Worm (Caenorhabditis elegans) whole organism, late embryonic: Measurements from ENCODE around the gene col-14.

Source experiments
- C08G9.2 ChIP-seq: sonication (generic microtip); optimal IDR thresholded peaks from 2 replicates; lab custom pipeline; 2016; ENCODE audit warnings: mild to moderate bottlenecking, missing genetic modification characterization, moderate library complexity, missing compliant biosample characterization
- F13H6.1 ChIP-seq: sonication (generic microtip); optimal IDR thresholded peaks from 2 replicates; lab custom pipeline; 2016; ENCODE audit warnings: missing genetic modification characterization, missing compliant biosample characterization
- K09A11.1 ChIP-seq: sonication (generic microtip); optimal IDR thresholded peaks from 2 replicates; lab custom pipeline; 2017; ENCODE audit warnings: antibody characterized with exemption, mild to moderate bottlenecking, missing genetic modification characterization, missing compliant biosample characterization; ENCODE audit not compliant: insufficient read depth
- Y22D7AL.16 ChIP-seq: sonication (generic microtip); optimal IDR thresholded peaks from 2 replicates; lab custom pipeline; 2016; ENCODE audit warnings: missing genetic modification characterization, missing compliant biosample characterization
- ama-1 ChIP-seq: fragments of 150-350 bp; optimal IDR thresholded peaks from 2 replicates; lab custom pipeline; 2014
- ceh-19 ChIP-seq: fragments of 200-800 bp; sonication (Bioruptor generic); optimal IDR thresholded peaks from 2 replicates; lab custom pipeline; 2018; ENCODE audit warnings: mild to moderate bottlenecking, missing genetic modification characterization, missing compliant biosample characterization
- ceh-24 ChIP-seq: sonication (generic microtip); optimal IDR thresholded peaks from 2 replicates; lab custom pipeline; 2016; ENCODE audit warnings: mild to moderate bottlenecking, missing genetic modification characterization, missing compliant biosample characterization
- ceh-31 ChIP-seq: sonication (generic microtip); optimal IDR thresholded peaks from 2 replicates; lab custom pipeline; 2016; ENCODE audit warnings: missing genetic modification characterization, missing compliant biosample characterization
- ceh-34 ChIP-seq: sonication (generic microtip); optimal IDR thresholded peaks from 2 replicates; lab custom pipeline; 2016; ENCODE audit warnings: mild to moderate bottlenecking, missing genetic modification characterization, missing compliant biosample characterization
- ceh-48 ChIP-seq: sonication (generic microtip); optimal IDR thresholded peaks from 2 replicates; lab custom pipeline; 2016; ENCODE audit warnings: missing genetic modification characterization, inconsistent platforms, missing compliant biosample characterization
- che-1 ChIP-seq: sonication (generic microtip); optimal IDR thresholded peaks from 2 replicates; lab custom pipeline; 2016; ENCODE audit warnings: mild to moderate bottlenecking, missing genetic modification characterization, missing compliant biosample characterization
- dmd-4 ChIP-seq: sonication (generic microtip); optimal IDR thresholded peaks from 2 replicates; lab custom pipeline; 2016; ENCODE audit warnings: borderline replicate concordance, missing genetic modification characterization, missing compliant biosample characterization
- dve-1 ChIP-seq: sonication (generic microtip); optimal IDR thresholded peaks from 2 replicates; lab custom pipeline; 2017; ENCODE audit warnings: antibody characterized with exemption, mild to moderate bottlenecking, missing genetic modification characterization, missing compliant biosample characterization
- elt-4 ChIP-seq: sonication (generic microtip); optimal IDR thresholded peaks from 2 replicates; lab custom pipeline; 2016; ENCODE audit warnings: missing genetic modification characterization, missing compliant biosample characterization
- ets-4 ChIP-seq: sonication (generic microtip); optimal IDR thresholded peaks from 2 replicates; lab custom pipeline; 2016; ENCODE audit warnings: missing genetic modification characterization, missing compliant biosample characterization
- fkh-10 ChIP-seq: fragments of 150-350 bp; optimal IDR thresholded peaks from 2 replicates; lab custom pipeline; 2014; ENCODE audit warnings: missing biosample characterization, missing genetic modification reagents, missing genetic modification characterization
- hlh-13 ChIP-seq: fragments of 200-800 bp; sonication (Bioruptor generic); optimal IDR thresholded peaks from 2 replicates; lab custom pipeline; 2018; ENCODE audit warnings: mild to moderate bottlenecking, missing genetic modification characterization, missing compliant biosample characterization
- hlh-15 ChIP-seq: sonication (generic microtip); optimal IDR thresholded peaks from 2 replicates; lab custom pipeline; 2016; ENCODE audit warnings: missing genetic modification characterization, missing compliant biosample characterization
- hlh-6 ChIP-seq: sonication (generic microtip); optimal IDR thresholded peaks from 2 replicates; lab custom pipeline; 2016; ENCODE audit warnings: missing genotype, missing genetic modification characterization, missing compliant biosample characterization
- lim-6 ChIP-seq: sonication (generic microtip); optimal IDR thresholded peaks from 2 replicates; lab custom pipeline; 2016; ENCODE audit warnings: missing genetic modification characterization, missing compliant biosample characterization
- lin-11 ChIP-seq: fragments of 200-800 bp; sonication (Bioruptor generic); optimal IDR thresholded peaks from 2 replicates; lab custom pipeline; 2018; ENCODE audit warnings: mild to moderate bottlenecking, missing genetic modification characterization, missing compliant biosample characterization
- madf-2 ChIP-seq: sonication (generic microtip); optimal IDR thresholded peaks from 2 replicates; lab custom pipeline; 2017; ENCODE audit warnings: missing genetic modification characterization, missing compliant biosample characterization
- nfya-1 ChIP-seq: sonication (generic microtip); optimal IDR thresholded peaks from 2 replicates; lab custom pipeline; 2017; ENCODE audit warnings: missing genetic modification characterization, mild to moderate bottlenecking, missing compliant biosample characterization, antibody characterized with exemption, moderate library complexity
- nhr-232 ChIP-seq: sonication (generic microtip); optimal IDR thresholded peaks from 2 replicates; lab custom pipeline; 2016; ENCODE audit warnings: missing genetic modification characterization, missing compliant biosample characterization
- npax-4 ChIP-seq: sonication (generic microtip); optimal IDR thresholded peaks from 2 replicates; lab custom pipeline; 2016; ENCODE audit warnings: missing genetic modification characterization, missing compliant biosample characterization
- odd-2 ChIP-seq: sonication (generic microtip); optimal IDR thresholded peaks from 2 replicates; lab custom pipeline; 2017; ENCODE audit warnings: antibody characterized with exemption, mild to moderate bottlenecking, missing genetic modification characterization, missing compliant biosample characterization
- pat-9 ChIP-seq: fragments of 200-800 bp; sonication (Bioruptor generic); optimal IDR thresholded peaks from 2 replicates; lab custom pipeline; 2018; ENCODE audit warnings: mild to moderate bottlenecking, missing genetic modification characterization, moderate library complexity, missing compliant biosample characterization
- pha-4 ChIP-seq: fragments of 150-350 bp; optimal IDR thresholded peaks from 2 replicates; lab custom pipeline; 2018; ENCODE audit warnings: missing biosample characterization, missing genetic modification reagents, missing genetic modification characterization
- pqm-1 ChIP-seq: sonication (generic microtip); optimal IDR thresholded peaks from 2 replicates; lab custom pipeline; 2016; ENCODE audit warnings: missing genetic modification characterization, missing compliant biosample characterization
- pros-1 ChIP-seq: fragments of 150-350 bp; optimal IDR thresholded peaks from 2 replicates; lab custom pipeline; 2014; ENCODE audit warnings: missing biosample characterization, missing genetic modification reagents, missing genetic modification characterization
- ref-2 ChIP-seq: sonication (generic microtip); optimal IDR thresholded peaks from 2 replicates; lab custom pipeline; 2016; ENCODE audit warnings: missing genetic modification characterization, missing compliant biosample characterization
- sdc-2 ChIP-seq: sonication (generic microtip); optimal IDR thresholded peaks from 2 replicates; lab custom pipeline; 2016; ENCODE audit warnings: missing genotype, missing genetic modification characterization, missing compliant biosample characterization
- sox-4 ChIP-seq: sonication (generic microtip); optimal IDR thresholded peaks from 2 replicates; lab custom pipeline; 2017; ENCODE audit warnings: mild to moderate bottlenecking, missing genetic modification characterization, inconsistent platforms, missing compliant biosample characterization
- tbx-2 ChIP-seq: sonication (generic microtip); optimal IDR thresholded peaks from 2 replicates; lab custom pipeline; 2016; ENCODE audit warnings: missing genetic modification characterization, missing compliant biosample characterization
- tbx-7 ChIP-seq: sonication (generic microtip); optimal IDR thresholded peaks from 2 replicates; lab custom pipeline; 2016; ENCODE audit warnings: missing genotype, missing genetic modification characterization, missing compliant biosample characterization
- unc-3 ChIP-seq, 2 experiments: fragments of 200-800 bp in 1 of 2; sonication (Bioruptor generic) in 1 of 2; sonication (generic microtip) in 1 of 2; conservative IDR thresholded peaks in 1 of 2; optimal IDR thresholded peaks in 1 of 2; 2 replicates each; pipeline versions ENCODE4 v1.3.6 to Lab custom; 2016 to 2022; ENCODE audit warnings: missing compliant biosample characterization in 2 of 2, missing genetic modification characterization in 2 of 2, missing genetic modification reagents in 1 of 2
- unc-42 ChIP-seq: sonication (generic microtip); optimal IDR thresholded peaks from 2 replicates; lab custom pipeline; 2016; ENCODE audit warnings: missing genotype, missing genetic modification characterization, missing compliant biosample characterization
- zip-5 ChIP-seq: sonication (generic microtip); optimal IDR thresholded peaks from 2 replicates; lab custom pipeline; 2016; ENCODE audit warnings: missing genetic modification characterization, missing compliant biosample characterization
- ztf-16 ChIP-seq: sonication (generic microtip); optimal IDR thresholded peaks from 2 replicates; lab custom pipeline; 2017; ENCODE audit warnings: missing genetic modification characterization, missing compliant biosample characterization

Gene col-14

DNA sequence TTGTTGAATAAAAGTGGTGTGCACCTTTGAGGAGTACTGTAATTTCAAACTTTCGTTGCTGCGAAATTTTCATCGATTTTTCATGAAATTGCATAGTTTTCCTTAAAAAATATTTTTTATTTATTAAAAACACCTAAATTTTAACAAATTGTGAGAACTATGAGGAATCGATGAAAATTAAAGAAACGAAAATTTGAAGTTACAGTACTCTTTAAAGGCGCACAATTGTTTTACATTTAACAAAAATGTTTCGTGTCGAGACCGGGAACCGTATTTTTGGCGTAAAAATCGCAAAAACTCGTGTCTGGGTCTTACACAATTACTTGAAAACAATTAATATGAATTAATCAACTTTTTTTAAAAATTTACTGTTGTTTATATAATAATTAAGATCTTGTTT is 17.0 kb downstream of the col-14 start, which contains the start of gene rdl-1:
TSS of gene rdl-1 (minus strand) at position 101 of the 400 bp plus-strand sequence.
- TF ChIP-seq hlh-6 (no peak), ceh-31 (tag; lab: Kevin White, UChicago) (no peak), madf-2 (tag; lab: Kevin White, UChicago) (no peak), ceh-34 (tag; lab: Kevin White, UChicago) (no peak), zip-5 (tag; lab: Kevin White, UChicago) (no peak), F13H6.1 (no peak), ceh-24 (tag; lab: Kevin White, UChicago) (no peak), dve-1 (tag; lab: Kevin White, UChicago) (no peak), pat-9 (tag; lab: Kevin White, UChicago) (no peak), tbx-7 (tag; lab: Kevin White, UChicago) (no peak)
- TF ChIP-seq, all 69 proteins: peak for 0

DNA sequence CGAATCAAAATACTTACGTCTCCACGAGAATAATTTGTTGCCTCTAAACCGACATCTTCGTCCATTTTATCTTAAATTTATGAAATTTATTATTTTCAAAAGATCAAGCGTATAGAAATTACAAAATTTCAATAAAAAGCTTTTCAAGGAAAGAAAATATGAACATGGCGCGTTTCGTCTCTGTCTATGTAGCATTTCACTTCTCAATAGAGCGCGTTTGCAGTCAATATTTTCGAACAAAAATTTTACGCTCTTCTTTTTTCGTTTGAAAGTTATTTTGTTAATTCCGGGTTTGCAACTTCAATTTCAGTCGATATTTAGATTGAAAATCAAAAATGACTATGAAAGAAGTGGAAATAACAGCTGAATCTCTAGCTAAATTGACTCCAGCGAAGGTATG is 21.0 kb downstream of the col-14 start, which contains the start of the genes hcf-1 and swd-2.2:
TSS of gene hcf-1 (minus strand) at position 70 of the 400 bp plus-strand sequence.
TSS of gene swd-2.2 (plus strand) at position 206 of the 400 bp plus-strand sequence.
- TF ChIP-seq nfya-1, result peak; percentile 18
- no peak for TF ChIP-seq tbx-2 (tag; lab: Kevin White, UChicago)

DNA sequence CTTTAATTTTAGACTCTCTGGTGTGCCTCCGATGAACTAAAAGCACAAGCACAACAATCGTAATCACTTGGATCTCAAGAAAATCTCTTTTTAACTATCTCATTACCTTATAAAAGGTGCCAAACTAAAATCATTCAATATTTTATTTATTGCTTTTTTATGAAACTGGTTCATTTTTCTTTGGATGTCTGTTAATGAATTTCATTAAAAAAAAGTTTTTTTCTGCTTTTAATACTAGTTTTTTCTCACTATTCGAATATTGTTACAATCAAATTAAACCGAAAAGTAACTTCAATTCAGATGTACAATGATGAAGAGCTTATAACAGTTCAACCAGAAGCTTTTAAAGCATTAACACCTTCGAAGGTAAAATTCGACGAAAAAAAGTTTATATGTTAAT is 22.5 kb downstream of the col-14 start, which contains the start of gene swd-2.1:
TSS of gene swd-2.1 (plus strand) at position 301 of the 400 bp plus-strand sequence.
- TF ChIP-seq npax-4 (tag; lab: Kevin White, UChicago) (no peak), pha-4 (tag; lab: Kevin White, UChicago) (no peak), sdc-2 (tag; lab: Kevin White, UChicago) (no peak), hlh-6 (no peak), lim-6 (tag; lab: Kevin White, UChicago) (no peak), unc-3 (GFP tag; conservative IDR thresholded peaks at IDR 0.05; lab: Robert Waterston, UW) (no peak), unc-3 (tag; optimal IDR thresholded peaks at IDR 0.05; lab: Kevin White, UChicago) (no peak), dmd-4 (tag; lab: Kevin White, UChicago) (no peak), unc-42 (tag; lab: Kevin White, UChicago) (no peak)

DNA sequence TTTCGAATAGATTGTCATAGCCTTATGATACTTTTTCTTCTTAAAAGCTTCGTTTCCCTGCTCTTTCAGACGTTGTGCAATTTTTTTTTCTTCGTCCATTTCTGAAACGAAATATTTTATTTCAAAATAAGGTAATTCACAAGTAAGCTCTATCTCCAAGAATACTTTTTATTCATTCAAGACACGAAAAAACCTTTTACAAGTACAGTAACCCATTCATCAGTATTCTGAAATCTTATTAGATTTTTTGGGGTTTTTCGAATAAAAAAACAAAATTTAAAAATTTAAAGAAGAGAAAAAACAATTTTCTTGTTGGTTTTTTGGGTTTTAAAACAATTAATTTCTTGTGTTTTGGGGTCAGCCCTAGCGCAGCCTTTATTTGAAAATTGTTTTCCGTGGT is 25.7 kb downstream of the col-14 start, which contains the start of gene rpap-3:
TSS of gene rpap-3 (minus strand) at position 101 of the 400 bp plus-strand sequence.
- TF ChIP-seq pros-1 (tag; lab: Kevin White, UChicago) (no peak), K09A11.1 (no peak), ztf-16 (tag; lab: Kevin White, UChicago) (no peak), ref-2 (tag; lab: Kevin White, UChicago) (no peak), che-1 (tag; lab: Kevin White, UChicago) (no peak), lin-11 (no peak), fkh-10 (no peak), tbx-2 (tag; lab: Kevin White, UChicago) (no peak), odd-2 (tag; lab: Kevin White, UChicago) (no peak), ets-4 (no peak), lim-6 (tag; lab: Kevin White, UChicago) (no peak), ceh-19 (GFP tag; lab: Kevin White, UChicago) (no peak), madf-2 (tag; lab: Kevin White, UChicago) (no peak), elt-4 (tag; lab: Kevin White, UChicago) (no peak), Y22D7AL.16 (tag; lab: Kevin White, UChicago) (no peak), ceh-48 (tag; lab: Kevin White, UChicago) (no peak), ama-1 (no peak), tbx-7 (tag; lab: Kevin White, UChicago) (no peak)

DNA sequence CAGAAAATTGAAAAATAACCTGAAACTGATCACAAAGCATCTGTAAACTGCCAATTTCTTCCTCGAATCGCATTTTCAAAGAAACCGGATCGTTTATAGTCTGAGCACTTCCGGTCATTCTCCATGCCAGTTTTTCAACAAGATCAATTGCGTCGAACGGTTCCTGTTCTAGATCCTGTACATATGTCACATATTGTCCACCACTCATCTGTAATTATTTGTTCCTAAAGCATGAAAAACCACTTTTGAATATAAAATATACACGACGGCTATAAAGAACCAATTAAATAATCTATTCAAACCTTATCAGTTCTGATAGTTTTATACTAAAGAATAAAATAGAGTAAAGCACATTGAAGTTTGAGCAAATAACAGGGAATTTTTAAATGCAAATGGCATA is 29.1 kb downstream of the col-14 start, which contains the start of gene sec-10:
TSS of gene sec-10 (minus strand) at position 208 of the 400 bp plus-strand sequence.
- no peak for TF ChIP-seq Y22D7AL.16 (tag; lab: Kevin White, UChicago)
- no peak for TF ChIP-seq nhr-232 (tag; lab: Kevin White, UChicago)
- no peak for TF ChIP-seq hlh-15
- no peak for TF ChIP-seq elt-4 (tag; lab: Kevin White, UChicago)
- TF ChIP-seq sox-4 (tag; lab: Kevin White, UChicago), result no peak
- TF ChIP-seq C08G9.2 (tag; lab: Kevin White, UChicago), result no peak
- no peak for TF ChIP-seq F13H6.1
- no peak for TF ChIP-seq hlh-13 (GFP tag; lab: Kevin White, UChicago)
- no peak for TF ChIP-seq tbx-7 (tag; lab: Kevin White, UChicago)
- TF ChIP-seq pqm-1 (tag; lab: Kevin White, UChicago), result no peak
